Worm (Caenorhabditis elegans) whole organism, L2 larva: Measurements from ENCODE around the gene ztf-27.

ENCODE experiments used
- ceh-82 ChIP-seq: fragments of 150-350 bp; optimal IDR thresholded peaks from 2 replicates; lab custom pipeline; 2014; ENCODE audit warnings: missing biosample characterization, missing genetic modification characterization
- mdl-1 ChIP-seq, 2 experiments: fragments of 150-350 bp in 1 of 2; sonication (generic microtip) in 1 of 2; optimal IDR thresholded peaks; 2 replicates each; lab custom pipeline; 2017; ENCODE audit warnings: missing biosample characterization in 2 of 2, missing genetic modification characterization in 2 of 2

ce11 chrII:10350487-10350886 lies 34.6 kb upstream of the ztf-27 start, which contains the start of gene C07E3.9:
- TF ChIP-seq mdl-1 (tag; optimal IDR thresholded peaks at IDR 0.05; lab: Kevin White, UChicago) (no peak), ceh-82 (tag; lab: Kevin White, UChicago) (no peak)
